Worm (Caenorhabditis elegans) whole organism, L1 larva: ENCODE data around the gene F56H9.8.

Source experiments
- C04F5.9 ChIP-seq: sonication (generic microtip); optimal IDR thresholded peaks from 2 replicates; lab custom pipeline; 2016; ENCODE audit warnings: missing genetic modification characterization, missing compliant biosample characterization
- C16A3.4 ChIP-seq: fragments of 150-350 bp; optimal IDR thresholded peaks from 2 replicates; lab custom pipeline; 2014; ENCODE audit warnings: missing biosample characterization, missing genetic modification characterization
- Y116A8C.19 ChIP-seq: sonication (generic microtip); optimal IDR thresholded peaks from 2 replicates; lab custom pipeline; 2016; ENCODE audit warnings: missing compliant biosample characterization, missing genetic modification characterization, borderline replicate concordance
- aha-1 ChIP-seq: fragments of 150-350 bp; optimal IDR thresholded peaks from 2 replicates; lab custom pipeline; 2014; ENCODE audit warnings: missing biosample characterization, missing genetic modification characterization
- alr-1 ChIP-seq: fragments of 200-800 bp; sonication (Bioruptor generic); optimal IDR thresholded peaks from 2 replicates; lab custom pipeline; 2018; ENCODE audit warnings: borderline replicate concordance, mild to moderate bottlenecking, missing genetic modification characterization, missing compliant biosample characterization
- aly-2 ChIP-seq: fragments of 150-350 bp; optimal IDR thresholded peaks from 2 replicates; lab custom pipeline; 2014; ENCODE audit warnings: missing biosample characterization, missing genetic modification characterization
- blmp-1 ChIP-seq: fragments of 150-350 bp; optimal IDR thresholded peaks from 2 replicates; lab custom pipeline; 2014; ENCODE audit warnings: missing biosample characterization, missing genetic modification characterization
- ceh-90 ChIP-seq: sonication (generic microtip); optimal IDR thresholded peaks from 2 replicates; lab custom pipeline; 2016; ENCODE audit warnings: missing genetic modification characterization, missing compliant biosample characterization
- dpl-1 ChIP-seq, 3 experiments: fragments of 150-350 bp in 2 of 3; sonication (generic microtip) in 1 of 3; optimal IDR thresholded peaks; 2 replicates each; lab custom pipeline; 2014 to 2017; ENCODE audit warnings: missing biosample characterization in 3 of 3, missing genetic modification characterization in 3 of 3, missing genetic modification reagents in 3 of 3
- dsc-1 ChIP-seq: sonication (generic microtip); optimal IDR thresholded peaks from 2 replicates; lab custom pipeline; 2016; ENCODE audit warnings: mild to moderate bottlenecking, missing genetic modification characterization, missing compliant biosample characterization
- efl-1 ChIP-seq, 4 experiments: fragments of 150-350 bp; optimal IDR thresholded peaks in 3 of 4; peaks in 1 of 4; 1 replicate in 1 of 4; 2 replicates in 3 of 4; lab custom pipeline; 2014; ENCODE audit warnings: missing biosample characterization in 2 of 4, missing genetic modification characterization in 2 of 4, missing genetic modification reagents in 2 of 4
- egl-27 ChIP-seq, 2 experiments: fragments of 150-350 bp in 1 of 2; sonication (generic microtip); optimal IDR thresholded peaks; 3 replicates each; lab custom pipeline; 2017 to 2018; ENCODE audit warnings: missing biosample characterization in 2 of 2, missing genetic modification characterization in 2 of 2, missing genetic modification reagents in 2 of 2
- elt-2 ChIP-seq: sonication (generic microtip); optimal IDR thresholded peaks from 2 replicates; lab custom pipeline; 2016; ENCODE audit warnings: missing genetic modification characterization, mild to moderate bottlenecking, inconsistent platforms, missing compliant biosample characterization, missing genetic modification reagents
- fkh-10 ChIP-seq: sonication (generic microtip); optimal IDR thresholded peaks from 2 replicates; lab custom pipeline; 2017; ENCODE audit warnings: missing biosample characterization, missing genetic modification reagents, missing genetic modification characterization
- fkh-8 ChIP-seq: sonication (generic microtip); optimal IDR thresholded peaks from 2 replicates; lab custom pipeline; 2016; ENCODE audit warnings: mild to moderate bottlenecking, missing genetic modification characterization, missing compliant biosample characterization
- hlh-17 ChIP-seq: fragments of 200-800 bp; sonication (Bioruptor generic); optimal IDR thresholded peaks from 2 replicates; lab custom pipeline; 2018; ENCODE audit warnings: missing genetic modification characterization, mild to moderate bottlenecking, missing compliant biosample characterization, moderate library complexity, borderline replicate concordance
- hlh-4 ChIP-seq: sonication (generic microtip); optimal IDR thresholded peaks from 2 replicates; lab custom pipeline; 2016; ENCODE audit warnings: mild to moderate bottlenecking, missing genetic modification characterization, missing compliant biosample characterization
- hpl-2 ChIP-seq: fragments of 150-350 bp; optimal IDR thresholded peaks from 2 replicates; lab custom pipeline; 2014; ENCODE audit warnings: missing biosample characterization, missing genetic modification reagents, missing genetic modification characterization
- irx-1 ChIP-seq: sonication (generic microtip); optimal IDR thresholded peaks from 2 replicates; lab custom pipeline; 2016; ENCODE audit warnings: missing genetic modification characterization, missing compliant biosample characterization
- lin-35 ChIP-seq, 2 experiments: fragments of 150-350 bp; optimal IDR thresholded peaks; 2 replicates each; lab custom pipeline; 2014; ENCODE audit warnings: missing biosample characterization in 2 of 2, missing genetic modification characterization in 2 of 2, missing genetic modification reagents in 2 of 2
- lir-3 ChIP-seq: sonication (generic microtip); optimal IDR thresholded peaks from 2 replicates; lab custom pipeline; 2016; ENCODE audit warnings: mild to moderate bottlenecking, missing genetic modification characterization, moderate library complexity, missing compliant biosample characterization; ENCODE audit not compliant: poor library complexity
- mab-9 ChIP-seq: fragments of 200-800 bp; sonication (Bioruptor generic); IDR thresholded peaks from 2 replicates; pipeline ENCODE4 v1.3.6; 2022; ENCODE audit warnings: missing genetic modification reagents, missing genetic modification characterization, missing compliant biosample characterization
- mdl-1 ChIP-seq, 2 experiments: fragments of 150-350 bp; optimal IDR thresholded peaks; 2 replicates each; lab custom pipeline; 2014 to 2017; ENCODE audit warnings: missing biosample characterization in 2 of 2, missing genetic modification characterization in 2 of 2, inconsistent platforms in 1 of 2
- mep-1 ChIP-seq: fragments of 150-350 bp; optimal IDR thresholded peaks from 2 replicates; lab custom pipeline; 2014; ENCODE audit warnings: missing biosample characterization, missing genetic modification characterization
- nhr-19 ChIP-seq: fragments of 200-800 bp; sonication (Bioruptor generic); conservative IDR thresholded peaks from 2 replicates; pipeline ENCODE4 v1.3.6; 2022; ENCODE audit warnings: missing genetic modification characterization, missing compliant biosample characterization
- nhr-28 ChIP-seq: fragments of 150-350 bp; optimal IDR thresholded peaks from 2 replicates; lab custom pipeline; 2014; ENCODE audit warnings: missing biosample characterization, missing genetic modification characterization
- nhr-77 ChIP-seq: fragments of 150-350 bp; optimal IDR thresholded peaks from 2 replicates; lab custom pipeline; 2014; ENCODE audit warnings: missing biosample characterization, missing genetic modification characterization
- nhr-84 ChIP-seq: sonication (generic microtip); optimal IDR thresholded peaks from 2 replicates; lab custom pipeline; 2017; ENCODE audit warnings: missing biosample characterization, missing genetic modification characterization
- nhr-85 ChIP-seq: sonication (generic microtip); peaks from one replicate; lab custom pipeline; 2016; ENCODE audit warnings: missing genetic modification characterization, inconsistent platforms, missing compliant biosample characterization
- pag-3 ChIP-seq: sonication (generic microtip); optimal IDR thresholded peaks from 2 replicates; lab custom pipeline; 2017; ENCODE audit warnings: missing genetic modification characterization, mild to moderate bottlenecking, missing compliant biosample characterization, antibody characterized with exemption, borderline replicate concordance; ENCODE audit not compliant: insufficient read depth
- pax-3 ChIP-seq: fragments of 200-800 bp; sonication (Bioruptor generic); optimal IDR thresholded peaks from 2 replicates; lab custom pipeline; 2018; ENCODE audit warnings: mild to moderate bottlenecking, missing genetic modification characterization, moderate library complexity, missing compliant biosample characterization
- rnt-1 ChIP-seq: sonication (generic microtip); optimal IDR thresholded peaks from 2 replicates; lab custom pipeline; 2016; ENCODE audit warnings: mild to moderate bottlenecking, missing genetic modification characterization, moderate library complexity, missing compliant biosample characterization
- skn-1 ChIP-seq: fragments of 150-350 bp; optimal IDR thresholded peaks from 2 replicates; lab custom pipeline; 2014; ENCODE audit warnings: missing biosample characterization, missing genetic modification characterization
- swsn-7 ChIP-seq: sonication (generic microtip); optimal IDR thresholded peaks from 2 replicates; lab custom pipeline; 2016; ENCODE audit warnings: missing genetic modification characterization, missing compliant biosample characterization
- unc-130 ChIP-seq: fragments of 150-350 bp; optimal IDR thresholded peaks from 2 replicates; lab custom pipeline; 2017; ENCODE audit warnings: missing biosample characterization, missing genetic modification characterization, inconsistent platforms
- unc-30 ChIP-seq: sonication (generic microtip); optimal IDR thresholded peaks from 2 replicates; lab custom pipeline; 2017; ENCODE audit warnings: missing biosample characterization, missing genetic modification characterization
- unc-62 ChIP-seq: fragments of 150-350 bp; optimal IDR thresholded peaks from 2 replicates; lab custom pipeline; 2014; ENCODE audit warnings: missing biosample characterization, missing genetic modification reagents, missing genetic modification characterization
- vab-15 ChIP-seq: sonication (generic microtip); optimal IDR thresholded peaks from 2 replicates; lab custom pipeline; 2017; ENCODE audit warnings: missing genotype, mild to moderate bottlenecking, missing genetic modification characterization, missing compliant biosample characterization
- ztf-4 ChIP-seq: fragments of 150-350 bp; optimal IDR thresholded peaks from 2 replicates; lab custom pipeline; 2014; ENCODE audit warnings: missing biosample characterization, missing genetic modification characterization

Gene F56H9.8

DNA sequence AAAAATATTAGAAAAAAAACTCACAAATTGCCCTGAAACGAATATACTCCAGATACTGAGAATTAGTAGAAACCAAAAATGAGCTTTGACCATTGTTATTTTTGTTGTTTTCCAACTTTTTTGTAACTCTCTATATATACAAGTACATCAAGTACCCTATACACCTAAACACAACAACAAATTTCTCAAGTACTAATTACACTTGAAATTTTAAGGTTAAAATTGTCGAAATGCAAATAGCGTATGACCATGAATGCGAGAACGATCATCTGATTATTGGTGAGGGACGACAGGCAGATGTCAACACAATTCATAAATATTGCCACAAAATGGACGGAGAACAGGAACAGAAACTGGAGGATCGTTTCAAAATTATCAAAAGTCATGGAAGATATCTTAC is 20.2 kb upstream of the F56H9.8 start, which contains the start of gene F56H9.9:
Gene F56H9.9, minus strand, starts transcription at position 101 of the 400 bp plus-strand sequence.
- TF ChIP-seq skn-1 (tag; lab: Kevin White, UChicago) = no peak
- no peak for TF ChIP-seq hlh-4 (tag; lab: Kevin White, UChicago)
- TF ChIP-seq mep-1 (tag; lab: Kevin White, UChicago) = no peak

DNA sequence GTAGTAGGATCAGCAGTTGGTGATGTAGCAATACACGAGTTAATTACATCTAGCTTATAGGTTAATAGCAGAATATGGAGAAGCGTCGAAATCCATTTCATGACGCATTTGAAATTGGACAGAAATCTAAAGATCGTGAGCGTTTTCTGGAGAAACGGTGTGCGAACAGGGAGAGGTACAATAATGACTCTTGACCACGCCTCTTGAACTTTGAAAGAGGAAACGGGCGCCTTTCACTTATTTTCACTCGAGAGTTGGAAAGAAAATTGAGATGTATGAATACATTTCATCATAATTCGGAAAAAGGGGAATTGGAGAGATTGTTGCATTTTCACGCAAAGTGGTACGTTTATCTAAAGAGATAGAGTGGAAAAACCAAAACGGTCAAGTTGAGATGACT is 14.9 kb upstream of the F56H9.8 start, which contains the start of gene F56H9.6:
Gene F56H9.6, minus strand, starts transcription at position 101 of the 400 bp plus-strand sequence.
- TF ChIP-seq ceh-90 (tag; lab: Kevin White, UChicago) = no peak
- peak; percentile 31 for TF ChIP-seq blmp-1 (tag; lab: Kevin White, UChicago)

DNA sequence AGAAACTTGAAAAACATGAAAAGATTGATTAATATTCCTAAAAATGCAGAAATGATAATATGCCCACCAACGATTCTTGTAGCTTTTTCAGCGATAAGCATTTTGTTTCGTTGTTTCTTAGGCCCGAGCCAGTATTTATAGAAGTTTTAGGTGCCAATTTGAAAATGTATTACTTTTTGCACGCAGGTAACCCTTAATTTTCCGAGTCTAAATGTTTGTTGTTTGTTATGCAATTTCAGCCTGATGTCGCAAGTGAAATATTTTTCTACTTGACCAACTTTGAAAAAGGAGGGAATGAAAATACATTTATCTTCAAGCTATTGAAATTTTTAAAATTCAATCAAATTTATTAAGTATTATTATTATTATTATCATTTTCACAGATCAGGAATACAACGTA is 12.6 kb upstream of the F56H9.8 start, which contains the start of gene srx-113:
Gene srx-113, minus strand, starts transcription at position 101 of the 400 bp plus-strand sequence.
- TF ChIP-seq pax-3 (tag; lab: Kevin White, UChicago) (peak; percentile 14), aha-1 (tag; lab: Kevin White, UChicago) (no peak)

DNA sequence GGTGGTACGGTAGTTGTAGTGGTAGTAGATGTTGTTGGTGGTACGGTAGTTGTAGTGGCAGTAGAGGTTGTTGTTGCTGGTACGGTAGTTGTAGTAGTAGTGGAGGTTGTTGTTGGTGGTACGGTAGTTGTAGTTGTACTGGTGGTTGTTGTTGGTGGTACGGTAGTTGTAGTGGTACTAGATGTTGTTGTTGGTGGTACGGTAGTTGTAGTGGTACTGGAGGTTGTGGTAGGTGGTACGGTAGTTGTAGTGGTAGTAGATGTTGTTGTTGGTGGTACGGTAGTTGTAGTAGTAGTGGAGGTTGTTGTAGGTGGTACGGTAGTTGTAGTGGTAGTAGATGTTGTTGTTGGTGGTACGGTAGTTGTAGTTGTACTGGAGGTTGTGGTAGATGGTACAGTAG is 11.6 kb upstream of the F56H9.8 start:
- no peak for TF ChIP-seq swsn-7 (tag; lab: Kevin White, UChicago)
- TF ChIP-seq pag-3 (tag; lab: Kevin White, UChicago) = no peak
- TF ChIP-seq dsc-1 (tag; lab: Kevin White, UChicago) = no peak
- TF ChIP-seq unc-62 (GFP tag; lab: Kevin White, UChicago) = no peak
- TF ChIP-seq hlh-17 (GFP tag; lab: Kevin White, UChicago) = no peak
- TF ChIP-seq C16A3.4 (tag; lab: Kevin White, UChicago) = no peak
- TF ChIP-seq irx-1 (tag; lab: Kevin White, UChicago) = no peak

DNA sequence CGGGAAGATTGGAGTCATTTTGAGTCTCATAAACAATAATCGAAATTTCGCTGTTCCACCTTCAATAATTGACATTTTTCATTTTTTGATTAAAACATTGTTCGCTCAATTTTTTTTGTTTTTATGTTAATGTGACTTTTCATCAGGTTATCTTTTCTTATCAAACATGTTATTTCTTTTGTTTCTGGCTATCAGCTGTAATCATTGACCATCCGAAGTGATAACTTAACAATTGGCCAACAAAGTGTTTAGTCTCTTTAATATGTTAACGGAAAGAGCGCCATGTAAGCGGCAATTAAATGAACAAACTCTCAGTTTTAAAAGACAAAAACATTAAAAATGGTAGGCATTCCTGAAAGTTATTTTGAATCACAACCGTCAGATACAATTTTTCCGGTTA is 10.6 kb upstream of the F56H9.8 start:
- TF ChIP-seq lin-35 (GFP tag; optimal IDR thresholded peaks at IDR 0.05; lab: Kevin White, UChicago) = peak in 1 of 2 experiments; percentile 22
- no peak for TF ChIP-seq rnt-1
- peak; percentile 85 for TF ChIP-seq elt-2 (tag; lab: Kevin White, UChicago)

DNA sequence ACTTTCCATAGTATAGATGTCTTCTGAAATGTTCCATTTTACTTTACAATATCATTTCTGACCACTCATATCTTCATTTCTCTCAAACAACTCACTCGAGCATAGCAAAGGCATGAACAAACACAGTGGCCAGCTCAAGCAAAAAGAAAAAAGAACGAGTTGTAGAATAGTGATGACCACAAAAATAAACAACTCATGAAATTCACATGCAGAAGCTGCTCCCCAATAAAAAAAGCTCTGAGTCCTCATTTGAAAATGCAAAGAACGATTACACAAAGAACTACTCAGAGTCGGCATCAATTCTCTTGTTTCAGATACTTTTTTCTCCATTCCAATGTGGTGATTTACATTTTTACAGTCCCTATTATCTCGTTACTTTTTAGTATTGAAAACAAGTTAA is 9.9 kb upstream of the F56H9.8 start:
- TF ChIP-seq dpl-1 (GFP tag; optimal IDR thresholded peaks at IDR 0.05; lab: Kevin White, UChicago) (no peak), efl-1 (optimal IDR thresholded peaks at IDR 0.05; lab: Kevin White, UChicago) (no peak), efl-1 (GFP tag; optimal IDR thresholded peaks at IDR 0.05 in 1 of 2; lab: Kevin White, UChicago) (peak in 1 of 2 experiments; percentile 80), nhr-19 (GFP tag; lab: Robert Waterston, UW) (peak; percentile 49), fkh-8 (tag; lab: Kevin White, UChicago) (no peak), swsn-7 (tag; lab: Kevin White, UChicago) (no peak), Y116A8C.19 (tag; lab: Kevin White, UChicago) (no peak), mdl-1 (tag; optimal IDR thresholded peaks at IDR 0.05; lab: Kevin White, UChicago) (no peak), vab-15 (no peak), nhr-84 (tag; lab: Kevin White, UChicago) (no peak), mep-1 (tag; lab: Kevin White, UChicago) (no peak), egl-27 (tag; optimal IDR thresholded peaks at IDR 0.05; lab: Kevin White, UChicago) (no peak), aly-2 (tag; lab: Kevin White, UChicago) (no peak), rnt-1 (peak; percentile 20)

DNA sequence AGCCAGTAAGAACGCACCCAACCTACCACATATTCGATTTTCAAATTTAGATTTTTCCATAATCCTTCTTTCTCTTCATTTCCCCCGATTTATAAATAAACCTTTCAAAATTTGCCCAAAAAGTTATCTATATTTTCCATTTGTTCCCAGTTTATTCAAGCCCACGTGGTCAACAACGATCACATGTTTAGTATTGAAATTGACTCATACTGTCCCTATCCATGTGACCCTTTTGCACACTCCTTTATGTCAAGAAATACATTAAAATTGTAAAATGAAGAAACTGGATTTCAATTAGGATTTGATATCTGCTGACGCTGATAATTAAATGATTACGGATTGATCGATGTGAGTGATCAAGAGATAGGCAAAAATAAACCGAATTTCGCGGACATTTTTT is 9.4 kb upstream of the F56H9.8 start:
- TF ChIP-seq alr-1 (tag; lab: Kevin White, UChicago) (no peak), hlh-17 (GFP tag; lab: Kevin White, UChicago) (no peak), unc-30 (tag; lab: Kevin White, UChicago) (no peak), ztf-4 (tag; lab: Kevin White, UChicago) (no peak), nhr-28 (no peak), nhr-77 (tag; lab: Kevin White, UChicago) (no peak), mdl-1 (tag; optimal IDR thresholded peaks at IDR 0.05; lab: Kevin White, UChicago) (peak in 1 of 2 experiments; percentile 91), unc-130 (peak; percentile 88), nhr-85 (tag; lab: Kevin White, UChicago) (peak; percentile 98), efl-1 (optimal IDR thresholded peaks at IDR 0.05; lab: Kevin White, UChicago) (peak in 1 of 2 experiments; percentile 35), efl-1 (GFP tag; optimal IDR thresholded peaks at IDR 0.05 in 1 of 2; lab: Kevin White, UChicago) (peak; percentile 20 to 92), mab-9 (GFP tag; lab: Robert Waterston, UW) (no peak), lir-3 (tag; lab: Kevin White, UChicago) (peak; percentile 70), C04F5.9 (tag; lab: Kevin White, UChicago) (no peak), hpl-2 (no peak), rnt-1 (no peak), fkh-10 (no peak)
